Worm (Caenorhabditis elegans): ENCODE data around the gene Y38E10A.14.

Gene Y38E10A.14

DNA sequence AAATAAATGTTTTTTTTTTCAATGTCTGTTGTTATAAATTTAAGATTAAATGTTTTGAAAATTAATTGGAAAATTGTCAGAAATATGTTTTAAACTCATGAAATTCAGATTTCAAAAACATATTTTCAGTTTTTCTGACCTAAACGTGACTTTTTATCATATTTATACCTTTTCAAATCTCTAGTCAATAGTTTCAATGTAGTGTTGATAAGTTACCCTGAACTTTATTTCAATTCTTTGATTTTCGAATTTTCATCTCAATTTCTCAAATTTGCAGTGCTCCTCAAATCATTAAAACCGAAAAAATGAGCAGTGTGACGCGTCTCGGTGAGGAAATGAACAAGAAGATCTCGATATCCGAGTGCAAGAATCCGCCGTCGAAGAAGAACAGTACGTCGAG, 30.1 kb upstream of the Y38E10A.14 start, which contains the start of gene rgs-4:
Gene rgs-4, plus strand, starts transcription at position 301 of the 400 bp plus-strand sequence.
- TF ChIP-seq ref-2 (tag; optimal IDR thresholded peaks at IDR 0.05) (no peak), hlh-30 (tag; optimal IDR thresholded peaks at IDR 0.05; ENCODE audit: insufficient read depth) (no peak), K09A11.1 (tag; optimal IDR thresholded peaks at IDR 0.05; ENCODE audit: insufficient read depth) (no peak), odd-2 (tag; optimal IDR thresholded peaks at IDR 0.05) (no peak), ceh-31 (tag; optimal IDR thresholded peaks at IDR 0.05) (no peak), eyg-1 (tag; optimal IDR thresholded peaks at IDR 0.05) (no peak), gmeb-2 (tag; optimal IDR thresholded peaks at IDR 0.05) (no peak), sdc-2 (tag; optimal IDR thresholded peaks at IDR 0.05) (no peak), K02D7.2 (tag; optimal IDR thresholded peaks at IDR 0.05) (no peak), unc-42 (tag; optimal IDR thresholded peaks at IDR 0.05) (no peak), ceh-14 (tag; optimal IDR thresholded peaks at IDR 0.05) (no peak), ceh-34 (tag; optimal IDR thresholded peaks at IDR 0.05) (no peak), pax-1 (tag; optimal IDR thresholded peaks at IDR 0.05) (no peak), nhr-11 (tag; optimal IDR thresholded peaks at IDR 0.05) (no peak), npax-4 (tag; optimal IDR thresholded peaks at IDR 0.05) (no peak), pros-1 (tag; optimal IDR thresholded peaks at IDR 0.05) (no peak), rnt-1 (tag; optimal IDR thresholded peaks at IDR 0.05) (no peak), ttx-3 (tag; optimal IDR thresholded peaks at IDR 0.05) (no peak), lin-11 (tag; optimal IDR thresholded peaks at IDR 0.05) (no peak)

DNA sequence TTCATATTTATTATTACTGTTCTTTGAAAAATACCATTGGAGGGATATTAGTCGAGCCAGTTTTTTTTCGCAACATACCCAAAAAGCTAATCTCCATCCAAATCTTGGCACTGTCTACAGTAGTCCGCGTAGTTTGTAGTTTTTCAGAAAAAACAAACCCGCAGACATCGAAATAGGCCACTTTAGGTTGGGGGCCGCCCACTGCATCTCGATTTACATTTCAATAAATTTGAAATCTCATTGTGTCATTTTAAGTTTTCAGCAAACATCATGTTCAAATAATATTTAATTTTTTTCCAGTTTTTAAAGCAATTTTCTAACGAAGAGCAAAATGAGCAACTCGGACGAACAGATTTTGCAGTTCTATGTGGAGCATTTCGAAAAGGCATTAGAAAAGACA, 16.0 kb upstream of the Y38E10A.14 start, which contains the start of gene nhr-235:
Gene nhr-235, plus strand, starts transcription at position 301 of the 400 bp plus-strand sequence.
- TF ChIP-seq zip-5 (tag; optimal IDR thresholded peaks at IDR 0.05) (no peak), ceh-30 (tag; optimal IDR thresholded peaks at IDR 0.05) (no peak), nhr-232 (tag; optimal IDR thresholded peaks at IDR 0.05) (no peak), che-1 (tag; optimal IDR thresholded peaks at IDR 0.05) (no peak), K02D7.2 (tag; optimal IDR thresholded peaks at IDR 0.05) (no peak), ttx-3 (tag; optimal IDR thresholded peaks at IDR 0.05) (no peak), fkh-6 (tag; optimal IDR thresholded peaks at IDR 0.05) (no peak), C38D4.7 (GFP tag; optimal IDR thresholded peaks at IDR 0.05) (no peak), hlh-15 (tag; optimal IDR thresholded peaks at IDR 0.05) (no peak), fkh-10 (GFP tag; optimal IDR thresholded peaks at IDR 0.05) (no peak), dve-1 (tag; optimal IDR thresholded peaks at IDR 0.05) (no peak), Y22D7AL.16 (tag; optimal IDR thresholded peaks at IDR 0.05) (no peak), pha-4 (tag; optimal IDR thresholded peaks at IDR 0.05) (no peak), nfya-1 (tag; optimal IDR thresholded peaks at IDR 0.05) (no peak)

DNA sequence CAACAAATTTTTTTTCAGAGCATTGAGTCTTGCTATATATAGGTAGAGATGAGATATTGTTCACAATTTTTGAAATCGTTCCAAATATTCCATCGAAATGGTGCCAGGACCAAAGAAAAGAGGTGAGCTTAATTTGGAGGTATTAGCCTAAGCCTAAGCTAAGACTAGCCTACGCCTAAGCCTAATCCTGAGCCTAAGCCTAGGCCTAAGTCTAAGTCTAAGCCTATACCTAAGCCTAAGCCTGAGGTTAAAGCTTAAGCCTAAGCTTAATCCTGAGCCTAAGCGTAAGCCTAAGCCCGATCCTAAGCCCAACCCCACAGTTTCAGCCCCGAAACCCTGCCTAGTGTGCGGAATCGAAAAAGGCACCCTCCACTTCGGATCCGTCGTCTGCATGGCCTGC, 12.3 kb upstream of the Y38E10A.14 start, which contains the start of gene nhr-234:
Gene nhr-234, plus strand, starts transcription at position 77 of the 400 bp plus-strand sequence.
- TF ChIP-seq dve-1 (tag; optimal IDR thresholded peaks at IDR 0.05) (peak; percentile 68), C08G9.2 (tag; optimal IDR thresholded peaks at IDR 0.05) (no peak)

DNA sequence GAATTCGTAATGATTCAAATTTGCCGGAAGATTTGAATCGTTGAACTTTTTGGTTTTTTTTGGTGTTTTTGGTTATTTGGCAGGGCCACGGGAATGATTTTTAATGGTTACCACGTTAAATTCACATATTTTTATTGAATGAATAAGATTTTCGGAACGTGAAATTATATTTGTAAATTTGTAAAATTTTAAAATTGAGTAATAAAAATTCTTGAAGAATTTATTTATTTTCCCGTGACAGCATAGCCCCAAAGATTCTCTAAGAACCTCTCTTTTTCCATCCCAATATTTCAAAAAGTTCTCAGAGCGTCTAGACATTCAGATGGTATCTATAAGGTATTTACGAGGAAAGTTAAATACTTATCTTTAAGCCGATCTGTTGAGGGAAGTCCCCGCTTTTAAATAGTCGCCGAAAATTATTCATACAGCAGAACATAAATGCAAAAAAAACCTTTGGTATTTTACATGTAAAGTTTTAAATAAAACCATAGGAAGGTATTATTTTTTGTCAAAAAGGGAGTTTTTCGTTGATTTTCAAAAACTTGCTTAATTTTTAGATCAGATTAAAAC, 10.5 kb upstream of the Y38E10A.14 start, which contains the start of gene Y38E10A.17:
Gene Y38E10A.17, minus strand, starts transcription at position 51 of the 570 bp plus-strand sequence.
- TF ChIP-seq ceh-45 (GFP tag; IDR thresholded peaks at IDR 0.05): no peak
- TF ChIP-seq ceh-22 (tag; optimal IDR thresholded peaks at IDR 0.05): no peak
- TF ChIP-seq hlh-8 (tag; optimal IDR thresholded peaks at IDR 0.05): no peak
- no peak for TF ChIP-seq ceh-18 (tag; optimal IDR thresholded peaks at IDR 0.05)
- no peak for TF ChIP-seq ceh-2 (tag; optimal IDR thresholded peaks at IDR 0.05)
- no peak for TF ChIP-seq npax-4 (tag; optimal IDR thresholded peaks at IDR 0.05)
- no peak for TF ChIP-seq ceh-14 (tag; optimal IDR thresholded peaks at IDR 0.05)
- no peak for TF ChIP-seq ahr-1 (tag; optimal IDR thresholded peaks at IDR 0.05)
- TF ChIP-seq ttx-3 (tag; optimal IDR thresholded peaks at IDR 0.05): no peak

Measured in whole organism, late embryonic.